Fruit fly (Drosophila melanogaster) whole organism, wandering third instar larva: ENCODE results near the gene CG8478.
A peak's percentile ranks its signal among the peaks of the same experiment; 100 is the strongest.

Source experiments
- Abd-B ChIP-seq: fragments of >200 bp; optimal IDR thresholded peaks from 2 replicates; lab custom pipeline; 2017; ENCODE audit warnings: missing biosample characterization, missing genetic modification characterization
- Dfd ChIP-seq: fragments of >200 bp; optimal IDR thresholded peaks from 2 replicates; lab custom pipeline; 2017; ENCODE audit warnings: missing biosample characterization, missing genetic modification characterization
- Hr83 ChIP-seq: fragments of 200-300 bp; sonication (Bioruptor generic); optimal IDR thresholded peaks from 2 replicates; lab custom pipeline; 2016; ENCODE audit warnings: missing biosample characterization, mild to moderate bottlenecking, missing genetic modification characterization, moderate library complexity; ENCODE audit not compliant: poor library complexity, severe bottlenecking
- Jra ChIP-seq: sonication (Bioruptor generic); optimal IDR thresholded peaks from 2 replicates; lab custom pipeline; 2016; ENCODE audit warnings: missing biosample characterization, missing genetic modification characterization
- Vsx2 ChIP-seq: fragments of 200-300, 225-300 bp; sonication (Bioruptor generic); optimal IDR thresholded peaks from 2 replicates; lab custom pipeline; 2018; ENCODE audit warnings: missing biosample characterization, missing genetic modification characterization; ENCODE audit not compliant: partially characterized antibody
- dmrt93B ChIP-seq: fragments of 200-800 bp; sonication (Bioruptor generic); optimal IDR thresholded peaks from 2 replicates; lab custom pipeline; 2018; ENCODE audit warnings: missing biosample characterization, mild to moderate bottlenecking, missing genetic modification characterization
- h ChIP-seq: fragments of 200-800 bp; sonication (Bioruptor generic); optimal IDR thresholded peaks from 3 replicates; lab custom pipeline; 2016; ENCODE audit warnings: missing biosample characterization, mild to moderate bottlenecking, missing genetic modification characterization
- jim ChIP-seq: fragments of 175-275, 200-325 bp; sonication (Bioruptor generic); optimal IDR thresholded peaks from 2 replicates; lab custom pipeline; 2016; ENCODE audit warnings: missing biosample characterization, mild to moderate bottlenecking, missing genetic modification characterization
- lola ChIP-seq: fragments of >200 bp; optimal IDR thresholded peaks from 2 replicates; lab custom pipeline; 2017; ENCODE audit warnings: missing biosample characterization, missing genetic modification characterization
- psq ChIP-seq: fragments of 200-800 bp; sonication (Bioruptor generic); optimal IDR thresholded peaks from 3 replicates; lab custom pipeline; 2017; ENCODE audit warnings: missing biosample characterization, mild to moderate bottlenecking, missing genetic modification characterization, moderate library complexity

dm6 chr3R:9791177-9791806, 27.8 kb downstream of the CG8478 start, which contains the start of the genes CG12945 and CG8507:
- TF ChIP-seq jim (GFP tag; lab: Kevin White, UChicago) (no peak), h (peak; percentile 65), lola (no peak), Abd-B (GFP tag; lab: Kevin White, UChicago) (no peak), Dfd (GFP tag; lab: Kevin White, UChicago) (no peak), Jra (GFP tag; lab: Kevin White, UChicago) (peak; percentile 37), Vsx2 (no peak), dmrt93B (GFP tag; lab: Kevin White, UChicago) (no peak), psq (GFP tag; lab: Kevin White, UChicago) (peak; percentile 48), Hr83 (GFP tag; lab: Kevin White, UChicago) (no peak)
